Worm (Caenorhabditis elegans) whole organism, midembryonic: Measurements from ENCODE around the gene Y75B8A.33.

Experiments
- T22C8.4 ChIP-seq: fragments of 200-800 bp; sonication (Bioruptor generic); IDR thresholded peaks from 2 replicates; pipeline ENCODE4 v1.3.6; 2022; ENCODE audit warnings: missing genetic modification characterization, missing compliant biosample characterization
- cog-1 ChIP-seq: sonication (generic microtip); optimal IDR thresholded peaks from 2 replicates; lab custom pipeline; 2016; ENCODE audit warnings: missing genetic modification characterization, missing compliant biosample characterization
- tab-1 ChIP-seq: fragments of 200-800 bp; sonication (Bioruptor generic); IDR thresholded peaks from 2 replicates; pipeline ENCODE4 v1.3.6; 2022; ENCODE audit warnings: missing genetic modification characterization, missing compliant biosample characterization
- ztf-23 ChIP-seq: fragments of 200-800 bp; sonication (Bioruptor generic); IDR thresholded peaks from 2 replicates; pipeline ENCODE4 v1.3.6; 2022; ENCODE audit warnings: missing genetic modification reagents, missing genetic modification characterization, missing compliant biosample characterization

ce11 chrIII:12369476-12369875 lies 2.3 kb upstream of the Y75B8A.33 start:
- TF ChIP-seq T22C8.4 (GFP tag; lab: Robert Waterston, UW) (no peak), ztf-23 (GFP tag; lab: Robert Waterston, UW) (peak; percentile 50; the same call in 1 of the 2 replicates), tab-1 (GFP tag; lab: Robert Waterston, UW) (no peak), cog-1 (no peak)
